Worm (Caenorhabditis elegans) whole organism, mixed stage, embryonic: Measurements from ENCODE around the gene col-161.

Source experiments
- lin-13 ChIP-seq: fragments of 150-350 bp; optimal IDR thresholded peaks from 2 replicates; lab custom pipeline; 2014; ENCODE audit warnings: missing biosample characterization, missing genetic modification characterization
- nhr-2 ChIP-seq: fragments of 150-350 bp; optimal IDR thresholded peaks from 2 replicates; lab custom pipeline; 2014; ENCODE audit warnings: missing biosample characterization, missing genetic modification characterization
- nhr-76 ChIP-seq: sonication (generic microtip); optimal IDR thresholded peaks from 2 replicates; lab custom pipeline; 2017; ENCODE audit warnings: missing biosample characterization, missing genetic modification characterization
- unc-120 ChIP-seq: sonication (generic microtip); optimal IDR thresholded peaks from 2 replicates; lab custom pipeline; 2017; ENCODE audit warnings: missing genetic modification characterization, missing compliant biosample characterization; ENCODE audit not compliant: poor library complexity, severe bottlenecking

ce11 chrV:13299398-13299797 is 18.4 kb downstream of the col-161 start:
- TF ChIP-seq lin-13 (tag; lab: Kevin White, UChicago): no peak
- TF ChIP-seq unc-120 (tag; lab: Kevin White, UChicago): no peak
- no peak for TF ChIP-seq nhr-76 (tag; lab: Kevin White, UChicago)
- no peak for TF ChIP-seq nhr-2 (tag; lab: Kevin White, UChicago)
